Worm (Caenorhabditis elegans): ENCODE measurements around the gene F27E5.9.

Gene F27E5.9

ce11 chrII:10134285-10134995 is at the start of gene F27E5.9:
F27E5.9 (plus strand) TSS chrII:10134945.
- TF ChIP-seq unc-62 (GFP tag; optimal IDR thresholded peaks at IDR 0.05): no peak

ce11 chrII:10093120-10093519 is 41.6 kb upstream of the F27E5.9 start:
- no peak for TF ChIP-seq unc-62 (GFP tag; optimal IDR thresholded peaks at IDR 0.05)

ce11 chrII:10094190-10094923 is 40.4 kb upstream of the F27E5.9 start, which contains the start of gene lact-2:
lact-2 (plus strand) TSS chrII:10094873.
- TF ChIP-seq unc-62 (GFP tag; optimal IDR thresholded peaks at IDR 0.05): no peak

ce11 chrII:10095224-10095623 is 39.5 kb upstream of the F27E5.9 start:
- TF ChIP-seq unc-62 (GFP tag; optimal IDR thresholded peaks at IDR 0.05): no peak

ce11 chrII:10098428-10098827 is 36.3 kb upstream of the F27E5.9 start:
- no peak for TF ChIP-seq unc-62 (GFP tag; optimal IDR thresholded peaks at IDR 0.05)

- TF ChIP-seq unc-62 (GFP tag; optimal IDR thresholded peaks at IDR 0.05): no peak
Observed at ce11 chrII:10099072-10099471, 35.7 kb upstream of the F27E5.9 start.

- TF ChIP-seq unc-62 (GFP tag; optimal IDR thresholded peaks at IDR 0.05): no peak
Observed at ce11 chrII:10099804-10100360, 34.9 kb upstream of the F27E5.9 start, which contains the start of the genes pas-7 and puf-12. pas-7 (minus strand) TSS chrII:10099854. puf-12 (plus strand) TSS chrII:10100310.

- TF ChIP-seq unc-62 (GFP tag; optimal IDR thresholded peaks at IDR 0.05): no peak
Observed at ce11 chrII:10103212-10103611, 31.5 kb upstream of the F27E5.9 start.

ce11 chrII:10105604-10106003 is 29.1 kb upstream of the F27E5.9 start, which contains the start of gene ZK945.4:
ZK945.4 (minus strand) TSS chrII:10105704.
- TF ChIP-seq unc-62 (GFP tag; optimal IDR thresholded peaks at IDR 0.05): no peak

- no peak for TF ChIP-seq unc-62 (GFP tag; optimal IDR thresholded peaks at IDR 0.05)
Observed at ce11 chrII:10106870-10107269, 27.9 kb upstream of the F27E5.9 start, which contains the start of gene ZK945.6. ZK945.6 (minus strand) TSS chrII:10106970.

- no peak for TF ChIP-seq unc-62 (GFP tag; optimal IDR thresholded peaks at IDR 0.05)
Observed at ce11 chrII:10108377-10108776, 26.4 kb upstream of the F27E5.9 start, which contains the start of the genes ZK945.7 and ZK945.8. ZK945.7 (minus strand) TSS chrII:10108477. ZK945.8 (plus strand) TSS chrII:10108651.

ce11 chrII:10116690-10117089 is 18.1 kb upstream of the F27E5.9 start:
- no peak for TF ChIP-seq unc-62 (GFP tag; optimal IDR thresholded peaks at IDR 0.05)

- no peak for TF ChIP-seq unc-62 (GFP tag; optimal IDR thresholded peaks at IDR 0.05)
Observed at ce11 chrII:10121725-10122124, 13.0 kb upstream of the F27E5.9 start, which contains the start of gene lov-1. lov-1 (minus strand) TSS chrII:10121825.

ce11 chrII:10122465-10122864 is 12.3 kb upstream of the F27E5.9 start, which contains the start of gene F27E5.7:
F27E5.7 (plus strand) TSS chrII:10122765.
- TF ChIP-seq unc-62 (GFP tag; optimal IDR thresholded peaks at IDR 0.05): no peak

- no peak for TF ChIP-seq unc-62 (GFP tag; optimal IDR thresholded peaks at IDR 0.05)
Observed at ce11 chrII:10127389-10127788, 7.4 kb upstream of the F27E5.9 start, which contains the start of gene F27E5.8. F27E5.8 (minus strand) TSS chrII:10127489.

- TF ChIP-seq unc-62 (GFP tag; optimal IDR thresholded peaks at IDR 0.05): no peak
Observed at ce11 chrII:10131760-10132159, 3.0 kb upstream of the F27E5.9 start, which contains the start of gene F27E5.5. F27E5.5 (minus strand) TSS chrII:10131860.

All from whole organism, dauer.